Fruit fly (Drosophila melanogaster) S2 (cell line): ENCODE data around the gene Cyp4g1.

ENCODE experiments used
- CG8478 ChIP-seq: fragments of >200 bp; optimal IDR thresholded peaks from 2 replicates; lab custom pipeline; 2018
- CTCF ChIP-seq, 2 experiments: fragments of >200 bp; optimal IDR thresholded peaks; 2 replicates each; lab custom pipeline; 2018

DNA sequence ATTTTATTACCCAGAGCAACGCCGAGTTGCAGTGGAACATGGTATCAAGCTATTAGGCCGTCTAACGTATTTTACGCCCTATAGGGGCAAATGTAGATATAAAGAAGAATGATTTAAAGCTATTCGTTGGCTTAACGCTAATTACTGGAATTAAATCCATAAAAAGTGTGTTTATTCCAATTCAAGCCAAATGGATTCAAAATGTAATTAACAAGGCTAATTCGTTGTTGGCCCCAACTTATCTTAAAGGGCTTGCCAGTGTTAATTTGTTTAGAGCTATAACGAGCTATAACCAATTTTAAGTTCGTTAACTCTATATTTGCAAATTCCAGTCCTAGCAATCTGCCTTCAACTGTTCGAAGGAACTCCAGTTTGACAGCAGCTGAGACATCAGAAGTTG, 20.2 kb downstream of the Cyp4g1 start:
- TF ChIP-seq CG8478 (lab: Kevin White, UChicago) (no peak), CTCF (optimal IDR thresholded peaks at IDR 0.05; lab: Kevin White, UChicago) (no peak)
